Worm (Caenorhabditis elegans) whole organism, L3 larva: Measurements from ENCODE around the gene K02D10.8.

Experiments used
- lin-15B ChIP-seq: fragments of 150-350 bp; optimal IDR thresholded peaks from 2 replicates; lab custom pipeline; 2014; ENCODE audit warnings: missing biosample characterization, missing genetic modification characterization
- nhr-237 ChIP-seq: fragments of 150-350 bp; optimal IDR thresholded peaks from 2 replicates; lab custom pipeline; 2014; ENCODE audit warnings: missing biosample characterization, missing genetic modification characterization
- tbx-2 ChIP-seq: sonication (generic microtip); optimal IDR thresholded peaks from 2 replicates; lab custom pipeline; 2016; ENCODE audit warnings: mild to moderate bottlenecking, missing genetic modification characterization, missing compliant biosample characterization

DNA sequence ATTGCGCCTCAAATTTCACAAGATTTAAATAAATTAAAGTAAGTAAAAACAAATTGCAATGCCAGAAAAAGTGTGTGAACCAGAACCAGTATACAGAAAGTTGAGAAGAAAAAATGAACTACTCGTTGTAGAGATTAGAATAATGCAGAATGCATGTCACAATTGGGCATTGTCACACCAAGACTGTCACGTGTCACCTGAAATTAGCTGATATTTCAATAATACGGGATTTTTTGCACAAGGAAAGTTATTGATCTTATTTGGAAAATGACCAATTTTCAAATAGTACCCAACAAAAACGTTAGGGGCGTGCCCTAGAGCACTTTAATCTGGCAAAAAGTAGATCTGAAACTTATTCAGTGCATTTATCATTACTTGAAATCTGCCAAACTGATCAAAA lies 44.2 kb upstream of the K02D10.8 start:
- TF ChIP-seq nhr-237 (tag; lab: Kevin White, UChicago) (no peak), tbx-2 (no peak), lin-15B (tag; lab: Kevin White, UChicago) (no peak)
